Worm (Caenorhabditis elegans): ENCODE measurements around the gene C14C6.3.

Gene C14C6.3

ce11 chrV:532046-532445, 11.2 kb upstream of the C14C6.3 start, which contains the start of gene nhr-58:
nhr-58 (plus strand) TSS chrV:532259.
- TF ChIP-seq W03F9.2 (tag; optimal IDR thresholded peaks at IDR 0.05) (no peak), dao-5 (tag; optimal IDR thresholded peaks at IDR 0.05) (no peak), him-1 (tag; optimal IDR thresholded peaks at IDR 0.05) (no peak)

- no peak for TF ChIP-seq W03F9.2 (tag; optimal IDR thresholded peaks at IDR 0.05)
- TF ChIP-seq him-1 (tag; optimal IDR thresholded peaks at IDR 0.05) = no peak
- no peak for TF ChIP-seq dao-5 (tag; optimal IDR thresholded peaks at IDR 0.05)
These were observed 9.1 kb upstream of the C14C6.3 start, which contains the start of gene nhr-132 for ce11 chrV:534176-534575. nhr-132 (plus strand) TSS chrV:534446.

DNA sequence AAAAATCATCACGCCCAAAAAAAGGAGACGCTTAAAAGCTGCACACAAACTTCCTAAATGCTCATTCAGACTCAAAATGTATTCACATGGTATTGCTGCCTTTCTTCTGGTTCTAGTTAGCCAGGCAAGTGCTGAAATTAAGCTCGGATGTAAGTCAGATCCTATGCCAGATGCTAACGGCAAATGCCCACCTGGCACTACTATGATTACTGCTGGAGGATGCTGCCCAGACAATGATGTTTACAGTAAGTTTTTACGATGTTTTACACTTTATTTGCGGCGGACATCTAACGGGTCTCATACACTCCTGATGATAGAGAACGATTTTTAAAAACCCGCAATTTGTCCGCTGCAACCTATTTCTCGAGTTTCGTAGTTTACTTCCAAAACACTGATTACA, 6.7 kb upstream of the C14C6.3 start, which contains the start of gene C14C6.5:
Gene C14C6.5, plus strand, starts transcription at position 58 of the 400 bp plus-strand sequence.
- TF ChIP-seq him-1 (tag; optimal IDR thresholded peaks at IDR 0.05) (no peak), W03F9.2 (tag; optimal IDR thresholded peaks at IDR 0.05) (no peak), dao-5 (tag; optimal IDR thresholded peaks at IDR 0.05) (no peak)

DNA sequence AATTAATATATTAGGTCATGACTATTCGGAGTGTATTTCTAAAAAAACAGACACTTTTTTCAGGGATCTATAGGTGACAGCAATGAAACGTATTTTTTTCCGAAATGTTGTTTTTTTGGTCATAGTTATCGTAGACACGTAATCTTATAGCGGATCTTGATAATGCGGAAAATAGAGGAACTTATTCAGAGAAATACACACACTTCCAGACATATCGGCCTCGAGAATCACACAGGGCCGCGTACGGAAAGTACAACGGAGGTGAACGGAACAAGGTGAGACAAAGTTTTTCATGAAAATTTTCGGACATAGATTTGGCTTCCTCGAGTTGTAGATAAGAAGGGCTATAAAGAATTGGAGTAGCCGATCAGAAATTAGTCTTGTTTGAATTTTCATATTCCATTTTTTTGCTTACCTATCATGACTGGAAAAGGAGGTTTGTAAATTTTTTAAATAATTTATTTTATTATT, 4.2 kb upstream of the C14C6.3 start, which contains the start of gene nhr-155:
Gene nhr-155, plus strand, starts transcription at position 421 of the 471 bp plus-strand sequence.
- TF ChIP-seq dao-5 (tag; optimal IDR thresholded peaks at IDR 0.05) (no peak), him-1 (tag; optimal IDR thresholded peaks at IDR 0.05) (no peak), W03F9.2 (tag; optimal IDR thresholded peaks at IDR 0.05) (no peak)

ce11 chrV:541470-541869, 1.8 kb upstream of the C14C6.3 start:
- TF ChIP-seq him-1 (tag; optimal IDR thresholded peaks at IDR 0.05) = no peak
- TF ChIP-seq dao-5 (tag; optimal IDR thresholded peaks at IDR 0.05) = no peak
- no peak for TF ChIP-seq W03F9.2 (tag; optimal IDR thresholded peaks at IDR 0.05)

- no peak for TF ChIP-seq W03F9.2 (tag; optimal IDR thresholded peaks at IDR 0.05)
These were observed 4.7 kb downstream of the C14C6.3 start, which contains the start of gene C14C6.6 for ce11 chrV:547980-548379. C14C6.6 (minus strand) TSS chrV:548080.

- no peak for TF ChIP-seq him-1 (tag; optimal IDR thresholded peaks at IDR 0.05)
- no peak for TF ChIP-seq W03F9.2 (tag; optimal IDR thresholded peaks at IDR 0.05)
- TF ChIP-seq dao-5 (tag; optimal IDR thresholded peaks at IDR 0.05) = no peak
These were observed 9.1 kb downstream of the C14C6.3 start for ce11 chrV:552406-552805.

- no peak for TF ChIP-seq dao-5 (tag; optimal IDR thresholded peaks at IDR 0.05)
- no peak for TF ChIP-seq W03F9.2 (tag; optimal IDR thresholded peaks at IDR 0.05)
- no peak for TF ChIP-seq him-1 (tag; optimal IDR thresholded peaks at IDR 0.05)
These were observed 9.8 kb downstream of the C14C6.3 start, which contains the start of gene C14C6.8 for ce11 chrV:553067-553466. C14C6.8 (minus strand) TSS chrV:553167.

DNA sequence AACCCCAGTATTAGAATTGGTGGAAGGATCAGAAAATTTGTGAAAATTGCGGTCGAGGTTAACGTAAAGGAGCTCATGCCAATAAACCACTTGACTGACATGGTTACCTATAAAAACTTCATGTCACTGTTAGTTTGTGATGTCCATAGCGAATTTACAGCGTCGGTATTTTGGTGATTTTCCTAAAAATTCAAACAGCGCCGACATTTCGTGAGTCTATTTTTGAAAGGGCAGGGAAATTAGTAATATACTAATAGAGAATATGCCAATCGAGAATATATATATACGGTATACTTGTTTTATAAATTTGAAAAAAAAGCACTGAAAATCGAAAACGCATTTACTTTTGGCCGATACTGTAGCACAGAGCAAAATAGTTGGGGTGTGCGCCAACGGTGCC, 12.8 kb downstream of the C14C6.3 start, which contains the start of gene srx-8:
Gene srx-8, minus strand, starts transcription at position 101 of the 400 bp plus-strand sequence.
- TF ChIP-seq W03F9.2 (tag; optimal IDR thresholded peaks at IDR 0.05) (no peak), him-1 (tag; optimal IDR thresholded peaks at IDR 0.05) (no peak), dao-5 (tag; optimal IDR thresholded peaks at IDR 0.05) (no peak)

DNA sequence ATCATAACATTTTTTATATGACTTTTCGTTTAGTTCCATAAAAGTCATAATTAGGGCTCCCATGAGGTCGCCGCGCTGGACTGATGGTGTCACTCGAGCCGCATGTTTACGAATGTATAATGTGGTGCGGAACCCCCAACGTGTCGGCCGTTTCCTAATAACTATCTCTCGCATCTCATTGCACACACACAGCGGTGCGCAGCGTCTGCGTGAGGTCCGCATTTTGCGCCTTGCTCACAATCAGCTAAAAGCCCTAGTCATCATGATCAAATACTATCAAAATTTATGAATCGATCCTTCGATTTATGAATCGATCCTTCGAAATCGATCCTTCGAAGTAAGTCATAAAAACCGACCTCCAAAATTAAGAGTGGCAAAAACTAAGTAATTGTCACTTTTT, 16.7 kb downstream of the C14C6.3 start, which contains the start of gene srx-7:
Gene srx-7, plus strand, starts transcription at position 256 of the 400 bp plus-strand sequence.
- no peak for TF ChIP-seq him-1 (tag; optimal IDR thresholded peaks at IDR 0.05)
- TF ChIP-seq dao-5 (tag; optimal IDR thresholded peaks at IDR 0.05) = no peak
- TF ChIP-seq W03F9.2 (tag; optimal IDR thresholded peaks at IDR 0.05) = no peak

DNA sequence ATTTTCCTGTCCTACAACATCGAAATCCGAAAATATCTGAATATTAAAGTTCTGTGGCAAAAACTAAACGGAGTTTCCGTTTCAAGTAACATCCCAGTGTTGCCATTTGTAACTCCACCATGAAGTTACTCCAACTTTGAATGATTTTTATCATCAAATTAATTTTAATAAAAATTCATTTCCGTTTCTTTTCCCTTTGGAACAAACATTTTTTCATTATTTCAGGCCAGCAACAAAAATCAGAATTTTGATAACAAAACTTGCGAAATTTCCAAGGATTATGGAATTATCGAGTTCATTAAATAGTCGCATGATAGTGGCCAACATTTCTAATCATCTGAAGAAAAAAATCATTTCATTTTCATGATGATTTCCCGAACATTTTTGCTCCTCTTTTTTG, 19.6 kb downstream of the C14C6.3 start, which contains the start of gene C14C6.2:
Gene C14C6.2, plus strand, starts transcription at position 301 of the 400 bp plus-strand sequence.
- TF ChIP-seq dao-5 (tag; optimal IDR thresholded peaks at IDR 0.05) (no peak), W03F9.2 (tag; optimal IDR thresholded peaks at IDR 0.05) (no peak), him-1 (tag; optimal IDR thresholded peaks at IDR 0.05) (no peak)

ce11 chrV:565984-566383, 22.7 kb downstream of the C14C6.3 start, which contains the start of gene sri-73:
sri-73 (minus strand) TSS chrV:566084.
- no peak for TF ChIP-seq W03F9.2 (tag; optimal IDR thresholded peaks at IDR 0.05)
- TF ChIP-seq him-1 (tag; optimal IDR thresholded peaks at IDR 0.05) = no peak
- TF ChIP-seq dao-5 (tag; optimal IDR thresholded peaks at IDR 0.05) = no peak

DNA sequence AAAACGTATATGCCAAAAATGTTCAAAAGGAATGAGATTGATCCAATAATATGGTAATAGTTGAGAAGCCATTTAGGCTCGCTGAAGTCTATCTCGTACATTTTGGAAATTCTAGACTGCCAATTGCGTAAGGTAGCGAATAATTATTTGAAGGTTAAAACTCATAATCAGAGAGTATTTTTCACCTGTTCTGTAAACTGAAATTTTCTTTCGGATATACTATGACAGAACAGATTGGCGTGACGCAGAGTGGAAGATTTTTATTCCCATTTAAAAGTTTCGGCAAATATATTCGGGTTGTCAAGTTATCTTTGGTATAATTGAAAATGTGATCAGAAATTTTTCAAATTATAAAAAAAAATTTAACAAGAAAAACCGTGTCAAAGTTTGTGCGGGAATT, 24.8 kb downstream of the C14C6.3 start, which contains the start of gene sri-72:
Gene sri-72, minus strand, starts transcription at position 101 of the 400 bp plus-strand sequence.
- no peak for TF ChIP-seq W03F9.2 (tag; optimal IDR thresholded peaks at IDR 0.05)

DNA sequence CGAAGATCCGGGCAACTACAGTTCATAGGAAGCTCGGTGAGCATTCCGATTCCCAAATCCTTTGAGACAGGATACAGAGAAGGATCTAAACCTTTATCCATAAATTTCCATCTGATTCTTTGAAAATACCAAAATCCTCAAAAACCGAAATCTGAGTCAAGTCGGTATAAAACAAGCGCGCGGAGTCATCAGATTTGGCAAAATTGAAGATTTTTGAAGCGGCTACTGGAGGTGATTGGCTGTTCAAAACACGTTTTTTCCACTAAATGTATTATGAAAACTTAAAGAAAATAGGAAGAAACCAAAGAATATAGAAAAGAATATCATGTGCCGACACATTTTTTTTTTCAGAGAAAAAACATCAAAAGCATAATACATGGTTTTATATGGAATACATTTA, 31.4 kb downstream of the C14C6.3 start, which contains the start of gene C14C6.13:
Gene C14C6.13, minus strand, starts transcription at position 101 of the 400 bp plus-strand sequence.
- no peak for TF ChIP-seq dao-5 (tag; optimal IDR thresholded peaks at IDR 0.05)
- no peak for TF ChIP-seq W03F9.2 (tag; optimal IDR thresholded peaks at IDR 0.05)
- no peak for TF ChIP-seq him-1 (tag; optimal IDR thresholded peaks at IDR 0.05)

- no peak for TF ChIP-seq him-1 (tag; optimal IDR thresholded peaks at IDR 0.05)
- no peak for TF ChIP-seq dao-5 (tag; optimal IDR thresholded peaks at IDR 0.05)
- TF ChIP-seq W03F9.2 (tag; optimal IDR thresholded peaks at IDR 0.05) = no peak
These were observed 32.8 kb downstream of the C14C6.3 start, which contains the start of gene K06H6.5 for ce11 chrV:576070-576469. K06H6.5 (plus strand) TSS chrV:576370.

Measured in whole organism, L4/young adult.